Fruit fly (Drosophila melanogaster) whole organism, prepupa: Measurements from ENCODE around the gene wb.

Experiments used
- Blimp-1 ChIP-seq: fragments of 200-800 bp; sonication (Bioruptor generic); optimal IDR thresholded peaks from 3 replicates; lab custom pipeline; 2017; ENCODE audit warnings: missing biosample characterization, missing genetic modification characterization, mild to moderate bottlenecking, moderate library complexity, missing genetic modification reagents
- CG10631 ChIP-seq: fragments of 200-800 bp; sonication (Bioruptor generic); optimal IDR thresholded peaks from 2 replicates; lab custom pipeline; 2016; ENCODE audit warnings: missing biosample characterization, missing genetic modification characterization
- CG11294 ChIP-seq: fragments of 200-800 bp; sonication (Bioruptor generic); IDR thresholded peaks from 2 replicates; pipeline ENCODE4 v1.3.6; 2022; ENCODE audit warnings: missing biosample characterization, missing genetic modification characterization
- CG11762 ChIP-seq: fragments of 200-800 bp; sonication (Bioruptor generic); optimal IDR thresholded peaks from 3 replicates; lab custom pipeline; 2016; ENCODE audit warnings: missing biosample characterization, missing genetic modification characterization; ENCODE audit not compliant: insufficient read depth
- CG11902 ChIP-seq: fragments of 200-800 bp; sonication (Bioruptor generic); optimal IDR thresholded peaks from 3 replicates; lab custom pipeline; 2016; ENCODE audit warnings: missing biosample characterization, missing genetic modification characterization
- CG1621 ChIP-seq: fragments of 200-800 bp; sonication (Bioruptor generic); optimal IDR thresholded peaks from 3 replicates; lab custom pipeline; 2018; ENCODE audit warnings: missing biosample characterization, mild to moderate bottlenecking, missing genetic modification characterization
- CG16779 ChIP-seq: fragments of 200-800 bp; sonication (Bioruptor generic); optimal IDR thresholded peaks from 3 replicates; lab custom pipeline; 2017; ENCODE audit warnings: missing biosample characterization, mild to moderate bottlenecking, missing genetic modification characterization
- CG3032 ChIP-seq: fragments of 200-800 bp; optimal IDR thresholded peaks from 2 replicates; lab custom pipeline; 2019; ENCODE audit warnings: missing biosample characterization, mild to moderate bottlenecking, missing genetic modification characterization, moderate library complexity
- CG31627 ChIP-seq: fragments of 200-800 bp; sonication (Bioruptor generic); optimal IDR thresholded peaks from 3 replicates; lab custom pipeline; 2016; ENCODE audit warnings: missing biosample characterization, missing genetic modification characterization
- CG34406 ChIP-seq: fragments of 200-800 bp; sonication (Bioruptor generic); optimal IDR thresholded peaks from 3 replicates; lab custom pipeline; 2016; ENCODE audit warnings: missing biosample characterization, missing genetic modification characterization
- CG4318 ChIP-seq: fragments of 200-800 bp; sonication (Bioruptor generic); optimal IDR thresholded peaks from 3 replicates; lab custom pipeline; 2017; ENCODE audit warnings: missing biosample characterization, mild to moderate bottlenecking, missing genetic modification characterization
- CG6276 ChIP-seq: fragments of 200-800 bp; sonication (Bioruptor generic); optimal IDR thresholded peaks from 2 replicates; lab custom pipeline; 2017; ENCODE audit warnings: missing biosample characterization, mild to moderate bottlenecking, missing genetic modification characterization
- CG6792 ChIP-seq: fragments of 200-800 bp; sonication (Bioruptor generic); optimal IDR thresholded peaks from 3 replicates; lab custom pipeline; 2016; ENCODE audit warnings: missing biosample characterization, missing genetic modification characterization
- CG6808 ChIP-seq: fragments of 200-800 bp; sonication (Bioruptor generic); optimal IDR thresholded peaks from 3 replicates; lab custom pipeline; 2017; ENCODE audit warnings: missing biosample characterization, missing genetic modification characterization, mild to moderate bottlenecking, moderate library complexity, missing genetic modification reagents
- CG6854 ChIP-seq: fragments of 200-800 bp; sonication (Bioruptor generic); optimal IDR thresholded peaks from 2 replicates; lab custom pipeline; 2017; ENCODE audit warnings: missing biosample characterization, mild to moderate bottlenecking, missing genetic modification characterization
- CG8119 ChIP-seq: fragments of 200-800 bp; sonication (Bioruptor generic); IDR thresholded peaks from 3 replicates; pipeline ENCODE4 v1.3.6; 2022; ENCODE audit warnings: missing biosample characterization, missing genetic modification characterization
- CG8319 ChIP-seq: fragments of 200-800 bp; sonication (Bioruptor generic); optimal IDR thresholded peaks from 3 replicates; lab custom pipeline; 2016; ENCODE audit warnings: missing biosample characterization, missing genetic modification characterization
- CG8632 ChIP-seq: fragments of 200-800 bp; sonication (Bioruptor generic); optimal IDR thresholded peaks from 3 replicates; lab custom pipeline; 2016; ENCODE audit warnings: missing biosample characterization, missing genetic modification characterization
- CG9139 ChIP-seq: fragments of 200-800 bp; sonication (Bioruptor generic); optimal IDR thresholded peaks from 3 replicates; lab custom pipeline; 2017; ENCODE audit warnings: missing biosample characterization, mild to moderate bottlenecking, missing genetic modification characterization
- Eip75B ChIP-seq: fragments of 200-800 bp; sonication (Bioruptor generic); optimal IDR thresholded peaks from 3 replicates; lab custom pipeline; 2016; ENCODE audit warnings: missing biosample characterization, missing genetic modification characterization
- Eip78C ChIP-seq: fragments of 200-800 bp; sonication (Bioruptor generic); peaks from one replicate; lab custom pipeline; 2016; ENCODE audit warnings: missing biosample characterization, missing genetic modification characterization
- Eip93F ChIP-seq: fragments of 200-800 bp; sonication (Bioruptor generic); optimal IDR thresholded peaks from 2 replicates; lab custom pipeline; 2016; ENCODE audit warnings: missing biosample characterization, mild to moderate bottlenecking, missing genetic modification characterization
- Ets21C ChIP-seq: fragments of 200-800 bp; sonication (Bioruptor generic); optimal IDR thresholded peaks from 3 replicates; lab custom pipeline; 2016; ENCODE audit warnings: missing biosample characterization, missing genetic modification characterization
- Ets96B ChIP-seq: fragments of 200-800 bp; optimal IDR thresholded peaks from 2 replicates; lab custom pipeline; 2019; ENCODE audit warnings: missing biosample characterization, mild to moderate bottlenecking, missing genetic modification characterization, moderate library complexity
- Gug ChIP-seq: fragments of 200-800 bp; sonication (Bioruptor generic); IDR thresholded peaks from 2 replicates; pipeline ENCODE4 v1.3.6; 2022; ENCODE audit warnings: missing biosample characterization, missing genetic modification characterization
- Hr39 ChIP-seq: fragments of 200-800 bp; sonication (Bioruptor generic); optimal IDR thresholded peaks from 2 replicates; lab custom pipeline; 2016; ENCODE audit warnings: missing biosample characterization, missing genetic modification characterization
- Hr4 ChIP-seq: fragments of 200-800 bp; sonication (Bioruptor generic); optimal IDR thresholded peaks from 3 replicates; lab custom pipeline; 2016; ENCODE audit warnings: missing biosample characterization, missing genetic modification characterization
- Met ChIP-seq: fragments of 200-800 bp; sonication (Bioruptor generic); optimal IDR thresholded peaks from 3 replicates; lab custom pipeline; 2016; ENCODE audit warnings: missing biosample characterization, missing genetic modification characterization
- OdsH ChIP-seq: fragments of 200-800 bp; sonication (Bioruptor generic); optimal IDR thresholded peaks from 3 replicates; lab custom pipeline; 2016; ENCODE audit warnings: missing biosample characterization, missing genetic modification characterization
- Smox ChIP-seq: fragments of 200-800 bp; sonication (Bioruptor generic); optimal IDR thresholded peaks from 3 replicates; lab custom pipeline; 2016; ENCODE audit warnings: missing biosample characterization, missing genetic modification characterization
- achi ChIP-seq: fragments of 200-800 bp; sonication (Bioruptor generic); optimal IDR thresholded peaks from 3 replicates; lab custom pipeline; 2016; ENCODE audit warnings: missing biosample characterization, missing genetic modification characterization
- acj6 ChIP-seq: fragments of 200-800 bp; sonication (Bioruptor generic); optimal IDR thresholded peaks from 3 replicates; lab custom pipeline; 2016; ENCODE audit warnings: missing biosample characterization, missing genetic modification characterization
- cyc ChIP-seq: fragments of 200-800 bp; sonication (Bioruptor generic); optimal IDR thresholded peaks from 3 replicates; lab custom pipeline; 2016; ENCODE audit warnings: missing biosample characterization, missing genetic modification characterization
- dac ChIP-seq: fragments of 200-800 bp; sonication (Bioruptor generic); optimal IDR thresholded peaks from 2 replicates; lab custom pipeline; 2017; ENCODE audit warnings: missing biosample characterization, mild to moderate bottlenecking, missing genetic modification characterization
- dsx ChIP-seq: fragments of 200-800 bp; optimal IDR thresholded peaks from 3 replicates; lab custom pipeline; 2019; ENCODE audit warnings: missing biosample characterization, mild to moderate bottlenecking, missing genetic modification characterization, moderate library complexity; ENCODE audit not compliant: poor library complexity, severe bottlenecking
- eg ChIP-seq: fragments of 200-800 bp; sonication (Bioruptor generic); IDR thresholded peaks from 3 replicates; pipeline ENCODE4 v1.3.6; 2022; ENCODE audit warnings: missing biosample characterization, missing genetic modification characterization
- esn ChIP-seq: fragments of 200-800 bp; sonication (Bioruptor generic); optimal IDR thresholded peaks from 2 replicates; lab custom pipeline; 2016; ENCODE audit warnings: missing biosample characterization, mild to moderate bottlenecking, missing genetic modification characterization, moderate library complexity
- fd59A ChIP-seq: fragments of 200-800 bp; sonication (Bioruptor generic); optimal IDR thresholded peaks from 2 replicates; lab custom pipeline; 2017; ENCODE audit warnings: missing biosample characterization, mild to moderate bottlenecking, missing genetic modification characterization, missing genetic modification reagents
- fd85E ChIP-seq: fragments of 200-800 bp; sonication (Bioruptor generic); optimal IDR thresholded peaks from 3 replicates; lab custom pipeline; 2016; ENCODE audit warnings: missing biosample characterization, missing genetic modification characterization
- fkh ChIP-seq: fragments of 200-800 bp; sonication (Bioruptor generic); optimal IDR thresholded peaks from 3 replicates; lab custom pipeline; 2017; ENCODE audit warnings: missing biosample characterization, mild to moderate bottlenecking, missing genetic modification characterization, moderate library complexity
- lz ChIP-seq: fragments of 200-800 bp; sonication (Bioruptor generic); optimal IDR thresholded peaks from 3 replicates; lab custom pipeline; 2016; ENCODE audit warnings: missing biosample characterization, missing genetic modification characterization
- net ChIP-seq: fragments of 200-800 bp; sonication (Bioruptor generic); optimal IDR thresholded peaks from 3 replicates; lab custom pipeline; 2016; ENCODE audit warnings: missing biosample characterization, missing genetic modification characterization
- pdm3 ChIP-seq: fragments of 200-800 bp; sonication (Bioruptor generic); optimal IDR thresholded peaks from 3 replicates; lab custom pipeline; 2016; ENCODE audit warnings: missing biosample characterization, missing genetic modification characterization
- spab ChIP-seq: fragments of 200-800 bp; sonication (Bioruptor generic); optimal IDR thresholded peaks from 2 replicates; lab custom pipeline; 2017; ENCODE audit warnings: missing biosample characterization, mild to moderate bottlenecking, missing genetic modification characterization, missing genetic modification reagents
- ss ChIP-seq, 2 experiments: fragments of 200-800 bp; sonication (Bioruptor generic); optimal IDR thresholded peaks; 2 replicates in 1 of 2; 3 replicates in 1 of 2; lab custom pipeline; 2017 to 2018; ENCODE audit warnings: mild to moderate bottlenecking in 2 of 2, missing biosample characterization in 2 of 2, missing genetic modification characterization in 2 of 2, moderate library complexity in 1 of 2
- topi ChIP-seq: fragments of 200-800 bp; sonication (Bioruptor generic); optimal IDR thresholded peaks from 3 replicates; lab custom pipeline; 2016; ENCODE audit warnings: missing biosample characterization, missing genetic modification characterization

The wb gene

dm6 chr2L:14252271-14252870, 10.5 kb upstream of the wb start (continued):
- TF ChIP-seq CG11762 (GFP tag; lab: Kevin White, UChicago): no peak
- TF ChIP-seq CG6792: peak; percentile 7
- peak; percentile 24 for TF ChIP-seq esn (GFP tag; lab: Kevin White, UChicago)
- peak; percentile 50 for TF ChIP-seq Ets96B (tag; lab: Kevin White, UChicago)
- TF ChIP-seq Eip75B: no peak
- peak; percentile 12 for TF ChIP-seq Hr4 (GFP tag; lab: Kevin White, UChicago)
- TF ChIP-seq lz: no peak
- no peak for TF ChIP-seq CG6276
- no peak for TF ChIP-seq Hr39
- no peak for TF ChIP-seq Blimp-1 (GFP tag; lab: Kevin White, UChicago)
- TF ChIP-seq fd59A (GFP tag; lab: Kevin White, UChicago): no peak
- peak; percentile 38 for TF ChIP-seq pdm3 (GFP tag; lab: Kevin White, UChicago)
- TF ChIP-seq CG11294 (GFP tag; lab: Robert Waterston, UW): no peak
- TF ChIP-seq achi: peak; percentile 31
- TF ChIP-seq Met: peak; percentile 42
- TF ChIP-seq CG16779 (tag; lab: Kevin White, UChicago): no peak
- TF ChIP-seq Eip78C (GFP tag; lab: Kevin White, UChicago): peak; percentile 79
- no peak for TF ChIP-seq CG1621 (tag; lab: Kevin White, UChicago)
- no peak for TF ChIP-seq ss (GFP tag; optimal IDR thresholded peaks at IDR 0.05; lab: Kevin White, UChicago)
- no peak for TF ChIP-seq Ets21C (GFP tag; lab: Kevin White, UChicago)
- peak; percentile 1 for TF ChIP-seq CG4318
- TF ChIP-seq CG10631: peak; percentile 42
- TF ChIP-seq CG31627 (GFP tag; lab: Kevin White, UChicago): peak; percentile 5
- no peak for TF ChIP-seq spab
- peak; percentile 18 for TF ChIP-seq CG34406 (GFP tag; lab: Kevin White, UChicago)
- TF ChIP-seq OdsH (GFP tag; lab: Kevin White, UChicago): peak; percentile 35
- TF ChIP-seq CG3032 (tag; lab: Kevin White, UChicago): peak; percentile 51
- TF ChIP-seq dsx: peak; percentile 87
- TF ChIP-seq CG8119 (GFP tag; lab: Robert Waterston, UW): peak; percentile 27; the same call in 2 of the 3 replicates
- no peak for TF ChIP-seq Eip93F (GFP tag; lab: Kevin White, UChicago)
- no peak for TF ChIP-seq CG8632 (GFP tag; lab: Kevin White, UChicago)
- TF ChIP-seq acj6 (GFP tag; lab: Kevin White, UChicago): peak; percentile 18
- TF ChIP-seq CG9139 (GFP tag; lab: Kevin White, UChicago): no peak
- peak; percentile 2 for TF ChIP-seq net (GFP tag; lab: Kevin White, UChicago)

dm6 chr2L:14258603-14259002, 4.2 kb upstream of the wb start:
- no peak for TF ChIP-seq Eip93F (GFP tag; lab: Kevin White, UChicago)
- TF ChIP-seq eg (GFP tag; lab: Robert Waterston, UW): no peak
- TF ChIP-seq CG6854 (GFP tag; lab: Kevin White, UChicago): no peak
- no peak for TF ChIP-seq acj6 (GFP tag; lab: Kevin White, UChicago)
- no peak for TF ChIP-seq fkh
- no peak for TF ChIP-seq Smox (GFP tag; lab: Kevin White, UChicago)
- TF ChIP-seq, all 60 proteins: peak for 0

dm6 chr2L:14259783-14260182, 3.0 kb upstream of the wb start:
- TF ChIP-seq Gug (GFP tag; lab: Robert Waterston, UW): peak; percentile 41; the same call in 1 of the 2 replicates
- TF ChIP-seq pdm3 (GFP tag; lab: Kevin White, UChicago): peak; percentile 37
- TF ChIP-seq esn (GFP tag; lab: Kevin White, UChicago): no peak
- TF ChIP-seq Eip75B: peak; percentile 18
- TF ChIP-seq Blimp-1 (GFP tag; lab: Kevin White, UChicago): no peak
- peak; percentile 12 for TF ChIP-seq CG4318
- no peak for TF ChIP-seq CG8632 (GFP tag; lab: Kevin White, UChicago)
- TF ChIP-seq fd59A (GFP tag; lab: Kevin White, UChicago): no peak
- no peak for TF ChIP-seq spab
- peak; percentile 54 for TF ChIP-seq achi
- TF ChIP-seq dsx: no peak
- TF ChIP-seq topi (GFP tag; lab: Kevin White, UChicago): no peak
- no peak for TF ChIP-seq CG8319 (GFP tag; lab: Kevin White, UChicago)
- TF ChIP-seq CG6808: no peak
- no peak for TF ChIP-seq cyc (GFP tag; lab: Kevin White, UChicago)
- TF ChIP-seq Ets96B (tag; lab: Kevin White, UChicago): no peak
- no peak for TF ChIP-seq Smox (GFP tag; lab: Kevin White, UChicago)
- TF ChIP-seq fd85E (GFP tag; lab: Kevin White, UChicago): no peak
- no peak for TF ChIP-seq CG9139 (GFP tag; lab: Kevin White, UChicago)
- TF ChIP-seq eg (GFP tag; lab: Robert Waterston, UW): peak; percentile 77
- no peak for TF ChIP-seq dac (GFP tag; lab: Kevin White, UChicago)
- no peak for TF ChIP-seq CG11902 (GFP tag; lab: Kevin White, UChicago)
- peak; percentile 52 for TF ChIP-seq CG10631
